Worm (Caenorhabditis elegans) whole organism, L1 larva: Measurements from ENCODE around the gene Y24D9A.7.

Experiments used
- C04F5.9 ChIP-seq: sonication (generic microtip); optimal IDR thresholded peaks from 2 replicates; lab custom pipeline; 2016; ENCODE audit warnings: missing genetic modification characterization, missing compliant biosample characterization
- C34B4.2 ChIP-seq: sonication (generic microtip); optimal IDR thresholded peaks from 2 replicates; lab custom pipeline; 2017; ENCODE audit warnings: mild to moderate bottlenecking, missing genetic modification characterization, missing compliant biosample characterization
- Y116A8C.19 ChIP-seq: sonication (generic microtip); optimal IDR thresholded peaks from 2 replicates; lab custom pipeline; 2016; ENCODE audit warnings: missing compliant biosample characterization, missing genetic modification characterization, borderline replicate concordance
- aha-1 ChIP-seq: fragments of 150-350 bp; optimal IDR thresholded peaks from 2 replicates; lab custom pipeline; 2014; ENCODE audit warnings: missing biosample characterization, missing genetic modification characterization
- alr-1 ChIP-seq: fragments of 200-800 bp; sonication (Bioruptor generic); optimal IDR thresholded peaks from 2 replicates; lab custom pipeline; 2018; ENCODE audit warnings: borderline replicate concordance, mild to moderate bottlenecking, missing genetic modification characterization, missing compliant biosample characterization
- aly-2 ChIP-seq: fragments of 150-350 bp; optimal IDR thresholded peaks from 2 replicates; lab custom pipeline; 2014; ENCODE audit warnings: missing biosample characterization, missing genetic modification characterization
- blmp-1 ChIP-seq: fragments of 150-350 bp; optimal IDR thresholded peaks from 2 replicates; lab custom pipeline; 2014; ENCODE audit warnings: missing biosample characterization, missing genetic modification characterization
- ceh-8 ChIP-seq: fragments of 200-800 bp; sonication (Bioruptor generic); optimal IDR thresholded peaks from 2 replicates; lab custom pipeline; 2018; ENCODE audit warnings: mild to moderate bottlenecking, missing genetic modification characterization, moderate library complexity, missing compliant biosample characterization
- ceh-88 ChIP-seq: fragments of 200-800 bp; sonication (Bioruptor generic); IDR thresholded peaks from 2 replicates; pipeline ENCODE4 v1.3.6; 2022; ENCODE audit warnings: missing genetic modification characterization, missing compliant biosample characterization
- dpl-1 ChIP-seq, 3 experiments: fragments of 150-350 bp in 2 of 3; sonication (generic microtip) in 1 of 3; optimal IDR thresholded peaks; 2 replicates each; lab custom pipeline; 2014 to 2017; ENCODE audit warnings: missing biosample characterization in 3 of 3, missing genetic modification characterization in 3 of 3, missing genetic modification reagents in 3 of 3
- dsc-1 ChIP-seq: sonication (generic microtip); optimal IDR thresholded peaks from 2 replicates; lab custom pipeline; 2016; ENCODE audit warnings: mild to moderate bottlenecking, missing genetic modification characterization, missing compliant biosample characterization
- efl-1 ChIP-seq, 4 experiments: fragments of 150-350 bp; optimal IDR thresholded peaks in 3 of 4; peaks in 1 of 4; 1 replicate in 1 of 4; 2 replicates in 3 of 4; lab custom pipeline; 2014; ENCODE audit warnings: missing biosample characterization in 2 of 4, missing genetic modification characterization in 2 of 4, missing genetic modification reagents in 2 of 4
- egl-13 ChIP-seq: sonication (generic microtip); optimal IDR thresholded peaks from 2 replicates; lab custom pipeline; 2016; ENCODE audit warnings: missing genotype, missing genetic modification reagents, missing genetic modification characterization, missing compliant biosample characterization
- egl-27 ChIP-seq, 2 experiments: fragments of 150-350 bp in 1 of 2; sonication (generic microtip); optimal IDR thresholded peaks; 3 replicates each; lab custom pipeline; 2017 to 2018; ENCODE audit warnings: missing biosample characterization in 2 of 2, missing genetic modification characterization in 2 of 2, missing genetic modification reagents in 2 of 2
- elt-2 ChIP-seq: sonication (generic microtip); optimal IDR thresholded peaks from 2 replicates; lab custom pipeline; 2016; ENCODE audit warnings: missing genetic modification characterization, mild to moderate bottlenecking, inconsistent platforms, missing compliant biosample characterization, missing genetic modification reagents
- elt-3 ChIP-seq, 6 experiments: fragments of 150-350 bp in 1 of 6; sonication (generic microtip); optimal IDR thresholded peaks; 2 replicates each; lab custom pipeline; 2017 to 2018; ENCODE audit warnings: missing biosample characterization in 6 of 6, missing genetic modification characterization in 6 of 6, inconsistent platforms in 1 of 6
- fkh-10 ChIP-seq: sonication (generic microtip); optimal IDR thresholded peaks from 2 replicates; lab custom pipeline; 2017; ENCODE audit warnings: missing biosample characterization, missing genetic modification reagents, missing genetic modification characterization
- fkh-4 ChIP-seq: sonication (generic microtip); optimal IDR thresholded peaks from 2 replicates; lab custom pipeline; 2016; ENCODE audit warnings: missing compliant biosample characterization, missing genetic modification characterization, borderline replicate concordance
- fkh-8 ChIP-seq: sonication (generic microtip); optimal IDR thresholded peaks from 2 replicates; lab custom pipeline; 2016; ENCODE audit warnings: mild to moderate bottlenecking, missing genetic modification characterization, missing compliant biosample characterization
- fos-1 ChIP-seq: fragments of 150-350 bp; optimal IDR thresholded peaks from 2 replicates; lab custom pipeline; 2014; ENCODE audit warnings: missing biosample characterization, missing genetic modification characterization
- hlh-4 ChIP-seq: sonication (generic microtip); optimal IDR thresholded peaks from 2 replicates; lab custom pipeline; 2016; ENCODE audit warnings: mild to moderate bottlenecking, missing genetic modification characterization, missing compliant biosample characterization
- isw-1 ChIP-seq: fragments of 200-800 bp; sonication (Bioruptor generic); IDR thresholded peaks from 2 replicates; pipeline ENCODE4 v1.3.6; 2022; ENCODE audit warnings: missing genetic modification characterization, missing compliant biosample characterization
- lin-14 ChIP-seq: fragments of 200-800 bp; sonication (Bioruptor generic); optimal IDR thresholded peaks from 2 replicates; lab custom pipeline; 2018; ENCODE audit warnings: mild to moderate bottlenecking, missing genetic modification characterization, moderate library complexity, missing compliant biosample characterization
- lin-35 ChIP-seq, 2 experiments: fragments of 150-350 bp; optimal IDR thresholded peaks; 2 replicates each; lab custom pipeline; 2014; ENCODE audit warnings: missing biosample characterization in 2 of 2, missing genetic modification characterization in 2 of 2, missing genetic modification reagents in 2 of 2
- lir-3 ChIP-seq: sonication (generic microtip); optimal IDR thresholded peaks from 2 replicates; lab custom pipeline; 2016; ENCODE audit warnings: mild to moderate bottlenecking, missing genetic modification characterization, moderate library complexity, missing compliant biosample characterization; ENCODE audit not compliant: poor library complexity
- lsy-2 ChIP-seq, 2 experiments: fragments of 150-350 bp; optimal IDR thresholded peaks; 2 replicates each; lab custom pipeline; 2014; ENCODE audit warnings: missing biosample characterization in 2 of 2, missing genetic modification characterization in 2 of 2
- mdl-1 ChIP-seq, 2 experiments: fragments of 150-350 bp; optimal IDR thresholded peaks; 2 replicates each; lab custom pipeline; 2014 to 2017; ENCODE audit warnings: missing biosample characterization in 2 of 2, missing genetic modification characterization in 2 of 2, inconsistent platforms in 1 of 2
- mep-1 ChIP-seq: fragments of 150-350 bp; optimal IDR thresholded peaks from 2 replicates; lab custom pipeline; 2014; ENCODE audit warnings: missing biosample characterization, missing genetic modification characterization
- nhr-11 ChIP-seq: fragments of 150-350 bp; optimal IDR thresholded peaks from 2 replicates; lab custom pipeline; 2014; ENCODE audit warnings: missing biosample characterization, missing genetic modification characterization
- nhr-20 ChIP-seq: sonication (generic microtip); optimal IDR thresholded peaks from 2 replicates; lab custom pipeline; 2016; ENCODE audit warnings: mild to moderate bottlenecking, missing genetic modification characterization, missing compliant biosample characterization
- nhr-71 ChIP-seq: sonication (generic microtip); optimal IDR thresholded peaks from 2 replicates; lab custom pipeline; 2016; ENCODE audit warnings: mild to moderate bottlenecking, missing genetic modification characterization, moderate library complexity, missing compliant biosample characterization
- nhr-76 ChIP-seq: sonication (generic microtip); optimal IDR thresholded peaks from 2 replicates; lab custom pipeline; 2017; ENCODE audit warnings: missing biosample characterization, missing genetic modification characterization
- nhr-85 ChIP-seq: sonication (generic microtip); peaks from one replicate; lab custom pipeline; 2016; ENCODE audit warnings: missing genetic modification characterization, inconsistent platforms, missing compliant biosample characterization
- pax-3 ChIP-seq: fragments of 200-800 bp; sonication (Bioruptor generic); optimal IDR thresholded peaks from 2 replicates; lab custom pipeline; 2018; ENCODE audit warnings: mild to moderate bottlenecking, missing genetic modification characterization, moderate library complexity, missing compliant biosample characterization
- rnt-1 ChIP-seq: sonication (generic microtip); optimal IDR thresholded peaks from 2 replicates; lab custom pipeline; 2016; ENCODE audit warnings: mild to moderate bottlenecking, missing genetic modification characterization, moderate library complexity, missing compliant biosample characterization
- snpc-4 ChIP-seq: fragments of 150-350 bp; optimal IDR thresholded peaks from 2 replicates; lab custom pipeline; 2014; ENCODE audit warnings: missing biosample characterization, missing genetic modification characterization
- snu-23 ChIP-seq: sonication (generic microtip); optimal IDR thresholded peaks from 2 replicates; lab custom pipeline; 2016; ENCODE audit warnings: missing genetic modification characterization, missing compliant biosample characterization
- sox-4 ChIP-seq: sonication (generic microtip); optimal IDR thresholded peaks from 2 replicates; lab custom pipeline; 2016; ENCODE audit warnings: missing genetic modification characterization, missing compliant biosample characterization
- sup-37 ChIP-seq: fragments of 200-800 bp; sonication (Bioruptor generic); optimal IDR thresholded peaks from 2 replicates; lab custom pipeline; 2018; ENCODE audit warnings: mild to moderate bottlenecking, missing genetic modification characterization, missing compliant biosample characterization
- swsn-7 ChIP-seq: sonication (generic microtip); optimal IDR thresholded peaks from 2 replicates; lab custom pipeline; 2016; ENCODE audit warnings: missing genetic modification characterization, missing compliant biosample characterization
- tbx-2 ChIP-seq: sonication (generic microtip); optimal IDR thresholded peaks from 2 replicates; lab custom pipeline; 2016; ENCODE audit warnings: missing genetic modification characterization, missing compliant biosample characterization
- tlp-1 ChIP-seq: fragments of 150-350 bp; optimal IDR thresholded peaks from 2 replicates; lab custom pipeline; 2014; ENCODE audit warnings: missing biosample characterization, missing genetic modification characterization
- unc-130 ChIP-seq: fragments of 150-350 bp; optimal IDR thresholded peaks from 2 replicates; lab custom pipeline; 2017; ENCODE audit warnings: missing biosample characterization, missing genetic modification characterization, inconsistent platforms
- unc-62 ChIP-seq: fragments of 150-350 bp; optimal IDR thresholded peaks from 2 replicates; lab custom pipeline; 2014; ENCODE audit warnings: missing biosample characterization, missing genetic modification reagents, missing genetic modification characterization
- xbp-1 ChIP-seq: sonication (generic microtip); optimal IDR thresholded peaks from 2 replicates; lab custom pipeline; 2016; ENCODE audit warnings: missing genetic modification characterization, missing compliant biosample characterization
- zip-4 ChIP-seq: fragments of 200-800 bp; sonication (Bioruptor generic); optimal IDR thresholded peaks from 2 replicates; lab custom pipeline; 2018; ENCODE audit warnings: mild to moderate bottlenecking, missing genetic modification characterization, moderate library complexity, missing compliant biosample characterization
- ztf-4 ChIP-seq: fragments of 150-350 bp; optimal IDR thresholded peaks from 2 replicates; lab custom pipeline; 2014; ENCODE audit warnings: missing biosample characterization, missing genetic modification characterization

Gene Y24D9A.7

ce11 chrIV:4405126-4405525 is at the start of gene Y24D9A.7:
Gene Y24D9A.7, minus strand, starts transcription at chrIV:4405171.
- TF ChIP-seq Y116A8C.19, result no peak
- TF ChIP-seq snu-23, result peak; percentile 27
- no peak for TF ChIP-seq fkh-8 (tag; lab: Kevin White, UChicago)
- peak; percentile 46 for TF ChIP-seq unc-130 (tag; lab: Kevin White, UChicago)
- TF ChIP-seq efl-1 (optimal IDR thresholded peaks at IDR 0.05; lab: Kevin White, UChicago), result no peak
- TF ChIP-seq efl-1 (GFP tag; optimal IDR thresholded peaks at IDR 0.05 in 1 of 2; lab: Kevin White, UChicago), result peak in 1 of 2 experiments; percentile 92
- peak; percentile 57 for TF ChIP-seq lin-14 (GFP tag; lab: Kevin White, UChicago)
- TF ChIP-seq aly-2 (tag; lab: Kevin White, UChicago), result no peak
- TF ChIP-seq lin-35 (GFP tag; optimal IDR thresholded peaks at IDR 0.05; lab: Kevin White, UChicago), result peak in 1 of 2 experiments; percentile 43
- no peak for TF ChIP-seq unc-62 (GFP tag; lab: Kevin White, UChicago)
- peak; percentile 22 for TF ChIP-seq nhr-20
- TF ChIP-seq mdl-1 (tag; optimal IDR thresholded peaks at IDR 0.05; lab: Kevin White, UChicago), result no peak
- TF ChIP-seq C04F5.9 (tag; lab: Kevin White, UChicago), result no peak
- peak; percentile 55 for TF ChIP-seq ztf-4 (tag; lab: Kevin White, UChicago)
- TF ChIP-seq tbx-2 (tag; lab: Kevin White, UChicago), result no peak
- no peak for TF ChIP-seq fkh-4 (tag; lab: Kevin White, UChicago)
- TF ChIP-seq sox-4, result no peak
- TF ChIP-seq snpc-4 (tag; lab: Kevin White, UChicago), result no peak
- no peak for TF ChIP-seq xbp-1 (tag; lab: Kevin White, UChicago)
- no peak for TF ChIP-seq ceh-8 (GFP tag; lab: Kevin White, UChicago)
- TF ChIP-seq ceh-88 (GFP tag; lab: Robert Waterston, UW), result no peak
- TF ChIP-seq dpl-1 (GFP tag; optimal IDR thresholded peaks at IDR 0.05; lab: Kevin White, UChicago), result peak in 2 of 3 experiments; percentile 7 to 12
- TF ChIP-seq fkh-10, result no peak
- peak; percentile 21 for TF ChIP-seq mep-1
- peak in 1 of 2 experiments; percentile 3 for TF ChIP-seq lsy-2 (tag; optimal IDR thresholded peaks at IDR 0.05; lab: Kevin White, UChicago)
- TF ChIP-seq fos-1 (tag; lab: Kevin White, UChicago), result no peak
- TF ChIP-seq dsc-1 (tag; lab: Kevin White, UChicago), result peak; percentile 19
- TF ChIP-seq alr-1 (tag; lab: Kevin White, UChicago), result no peak
- TF ChIP-seq egl-27 (tag; optimal IDR thresholded peaks at IDR 0.05; lab: Kevin White, UChicago), result no peak
- TF ChIP-seq elt-3 (tag; optimal IDR thresholded peaks at IDR 0.05; lab: Kevin White, UChicago), result no peak
- TF ChIP-seq nhr-71, result peak; percentile 61
- no peak for TF ChIP-seq sup-37 (GFP tag; lab: Kevin White, UChicago)
- peak; percentile 8 for TF ChIP-seq rnt-1
- TF ChIP-seq nhr-85 (tag; lab: Kevin White, UChicago), result no peak
- TF ChIP-seq egl-13 (tag; lab: Kevin White, UChicago), result no peak
- TF ChIP-seq blmp-1 (tag; lab: Kevin White, UChicago), result peak; percentile 10
- TF ChIP-seq pax-3, result no peak
- TF ChIP-seq nhr-11, result no peak
- no peak for TF ChIP-seq nhr-76 (tag; lab: Kevin White, UChicago)

ce11 chrIV:4451576-4451975 is 46.6 kb upstream of the Y24D9A.7 start, which contains the start of gene R08C7.1:
Gene R08C7.1, plus strand, starts transcription at chrIV:4451876.
- TF ChIP-seq aha-1 (tag; lab: Kevin White, UChicago), result no peak
- TF ChIP-seq nhr-85 (tag; lab: Kevin White, UChicago), result peak; percentile 37

- TF ChIP-seq nhr-71, result peak; percentile 44
- TF ChIP-seq hlh-4 (tag; lab: Kevin White, UChicago), result no peak
- no peak for TF ChIP-seq ceh-88 (GFP tag; lab: Robert Waterston, UW)
- TF ChIP-seq nhr-85 (tag; lab: Kevin White, UChicago), result peak; percentile 4
- no peak for TF ChIP-seq tbx-2 (tag; lab: Kevin White, UChicago)
- no peak for TF ChIP-seq lin-35 (GFP tag; optimal IDR thresholded peaks at IDR 0.05; lab: Kevin White, UChicago)
- peak; percentile 3 for TF ChIP-seq blmp-1 (tag; lab: Kevin White, UChicago)
- TF ChIP-seq isw-1 (GFP tag; lab: Robert Waterston, UW), result no peak
- TF ChIP-seq C34B4.2 (tag; lab: Kevin White, UChicago), result no peak
- no peak for TF ChIP-seq efl-1 (optimal IDR thresholded peaks at IDR 0.05; lab: Kevin White, UChicago)
- no peak for TF ChIP-seq efl-1 (GFP tag; optimal IDR thresholded peaks at IDR 0.05 in 1 of 2; lab: Kevin White, UChicago)
- TF ChIP-seq egl-13 (tag; lab: Kevin White, UChicago), result no peak
- TF ChIP-seq elt-3 (tag; optimal IDR thresholded peaks at IDR 0.05; lab: Kevin White, UChicago), result peak in 1 of 6 experiments; percentile 10
- TF ChIP-seq ceh-8 (GFP tag; lab: Kevin White, UChicago), result no peak
- no peak for TF ChIP-seq xbp-1 (tag; lab: Kevin White, UChicago)
- TF ChIP-seq fos-1 (tag; lab: Kevin White, UChicago), result no peak
- no peak for TF ChIP-seq swsn-7
- TF ChIP-seq unc-62 (GFP tag; lab: Kevin White, UChicago), result no peak
- TF ChIP-seq tlp-1 (tag; lab: Kevin White, UChicago), result no peak
- TF ChIP-seq nhr-20, result peak; percentile 11
- no peak for TF ChIP-seq zip-4 (GFP tag; lab: Kevin White, UChicago)
- TF ChIP-seq lsy-2 (tag; optimal IDR thresholded peaks at IDR 0.05; lab: Kevin White, UChicago), result no peak
- TF ChIP-seq snpc-4 (tag; lab: Kevin White, UChicago), result no peak
- TF ChIP-seq elt-2 (tag; lab: Kevin White, UChicago), result peak; percentile 41
- TF ChIP-seq lir-3 (tag; lab: Kevin White, UChicago), result no peak
Measured at ce11 chrIV:4449843-4450242, 44.9 kb upstream of the Y24D9A.7 start.
